Fruit fly (Drosophila melanogaster): ENCODE data around the gene Rpt3R.

The Rpt3R gene

dm6 chr3R:9710886-9711285 lies 45.4 kb downstream of the Rpt3R start, which contains the start of the genes trbd and dmt (continued):
- no peak for TF ChIP-seq corto (GFP tag; optimal IDR thresholded peaks at IDR 0.05)
- no peak for TF ChIP-seq Jarid2 (GFP tag; optimal IDR thresholded peaks at IDR 0.05)
- TF ChIP-seq Gsc (GFP tag; IDR thresholded peaks at IDR 0.05) = no peak
- TF ChIP-seq gem (tag; optimal IDR thresholded peaks at IDR 0.05) = no peak
- TF ChIP-seq Awh (GFP tag; IDR thresholded peaks at IDR 0.05) = no peak
- TF ChIP-seq CG7372 (GFP tag; IDR thresholded peaks at IDR 0.05) = no peak
- peak; percentile 76 for TF ChIP-seq pho (GFP tag; optimal IDR thresholded peaks at IDR 0.05)
- TF ChIP-seq lov (optimal IDR thresholded peaks at IDR 0.05) = no peak
- TF ChIP-seq lov (GFP tag; IDR thresholded peaks at IDR 0.05) = no peak
- TF ChIP-seq az2 (GFP tag; optimal IDR thresholded peaks at IDR 0.05) = no peak
- TF ChIP-seq Max (GFP tag; optimal IDR thresholded peaks at IDR 0.05) = peak; percentile 28
- no peak for TF ChIP-seq CG2889 (GFP tag; IDR thresholded peaks at IDR 0.05)
- TF ChIP-seq otp (GFP tag; IDR thresholded peaks at IDR 0.05) = no peak
- no peak for TF ChIP-seq Nf-YA (GFP tag; IDR thresholded peaks at IDR 0.05)
- peak; percentile 29 for TF ChIP-seq pnt (GFP tag; optimal IDR thresholded peaks at IDR 0.05)
- no peak for TF ChIP-seq tap (tag; optimal IDR thresholded peaks at IDR 0.05)
- peak; percentile 92 for TF ChIP-seq CG33213 (GFP tag; optimal IDR thresholded peaks at IDR 0.05)
- no peak for TF ChIP-seq odd (GFP tag; optimal IDR thresholded peaks at IDR 0.05)
- TF ChIP-seq CrebB (tag; optimal IDR thresholded peaks at IDR 0.05) = peak; percentile 49
- no peak for TF ChIP-seq CG31441 (GFP tag; IDR thresholded peaks at IDR 0.05)
- no peak for TF ChIP-seq Eip74EF (GFP tag; optimal IDR thresholded peaks at IDR 0.05)
- TF ChIP-seq usp (GFP tag; optimal IDR thresholded peaks at IDR 0.05) = no peak
- no peak for TF ChIP-seq Dfd (GFP tag; optimal IDR thresholded peaks at IDR 0.05)
- peak; percentile 37 for TF ChIP-seq Hsf (GFP tag; optimal IDR thresholded peaks at IDR 0.05)
- TF ChIP-seq CHES-1-like (GFP tag; optimal IDR thresholded peaks at IDR 0.05) = peak; percentile 92
- TF ChIP-seq lbe (GFP tag; optimal IDR thresholded peaks at IDR 0.05) = no peak
- TF ChIP-seq vnd (GFP tag; IDR thresholded peaks at IDR 0.05; ENCODE audit: partially characterized antibody) = no peak
- no peak for TF ChIP-seq run (tag; optimal IDR thresholded peaks at IDR 0.05)
- peak; percentile 90 for TF ChIP-seq HmgD (GFP tag; optimal IDR thresholded peaks at IDR 0.05)
- no peak for TF ChIP-seq ro (GFP tag; IDR thresholded peaks at IDR 0.05)
- peak; percentile 93 for TF ChIP-seq CG1603 (tag; optimal IDR thresholded peaks at IDR 0.05)
- no peak for TF ChIP-seq HLH4C (GFP tag; IDR thresholded peaks at IDR 0.05; ENCODE audit: partially characterized antibody)
- no peak for TF ChIP-seq CG3065 (GFP tag; optimal IDR thresholded peaks at IDR 0.05)
- TF ChIP-seq CG8765 (GFP tag; IDR thresholded peaks at IDR 0.05) = no peak
- no peak for TF ChIP-seq CG12299 (tag; optimal IDR thresholded peaks at IDR 0.05)
- TF ChIP-seq NC2β (GFP tag; optimal IDR thresholded peaks at IDR 0.05) = peak; percentile 79
- TF ChIP-seq CG9876 (GFP tag; optimal IDR thresholded peaks at IDR 0.05) = peak; percentile 76
- no peak for TF ChIP-seq tgo (GFP tag; IDR thresholded peaks at IDR 0.05)
- no peak for TF ChIP-seq CG5180 (GFP tag; optimal IDR thresholded peaks at IDR 0.05)
- TF ChIP-seq lab (GFP tag; optimal IDR thresholded peaks at IDR 0.05) = no peak
- peak; percentile 39 for TF ChIP-seq slp2 (GFP tag; optimal IDR thresholded peaks at IDR 0.05)
- TF ChIP-seq oc (tag; optimal IDR thresholded peaks at IDR 0.05) = no peak
- peak; percentile 37 for TF ChIP-seq shn (GFP tag; optimal IDR thresholded peaks at IDR 0.05)
- no peak for TF ChIP-seq Spps (tag; optimal IDR thresholded peaks at IDR 0.05)
- TF ChIP-seq Ets65A (GFP tag) = peak; percentile 98
- TF ChIP-seq Hr78 (GFP tag; optimal IDR thresholded peaks at IDR 0.05) = no peak
- TF ChIP-seq dmrt11E (tag; optimal IDR thresholded peaks at IDR 0.05) = peak; percentile 33
- TF ChIP-seq CG13624 (GFP tag; optimal IDR thresholded peaks at IDR 0.05) = peak; percentile 76
- TF ChIP-seq da (GFP tag; optimal IDR thresholded peaks at IDR 0.05) = peak; percentile 60
- TF ChIP-seq Six4 (GFP tag; optimal IDR thresholded peaks at IDR 0.05) = no peak
- TF ChIP-seq knrl (GFP tag; IDR thresholded peaks at IDR 0.05; ENCODE audit: partially characterized antibody) = no peak
